Worm (Caenorhabditis elegans) whole organism, L2 larva: ENCODE measurements around the gene ztf-17.

Experiments used
- C34F6.9 ChIP-seq: fragments of 150-350 bp; optimal IDR thresholded peaks from 2 replicates; lab custom pipeline; 2014; ENCODE audit warnings: missing biosample characterization, missing genetic modification characterization
- F13H6.1 ChIP-seq: sonication (generic microtip); optimal IDR thresholded peaks from 2 replicates; lab custom pipeline; 2016; ENCODE audit warnings: missing genetic modification characterization, missing compliant biosample characterization
- R02D3.7 ChIP-seq: fragments of 150-350 bp; optimal IDR thresholded peaks from 2 replicates; lab custom pipeline; 2014; ENCODE audit warnings: missing biosample characterization, missing genetic modification characterization
- Y55F3AM.14 ChIP-seq: fragments of 200-800 bp; sonication (Bioruptor generic); optimal IDR thresholded peaks from 2 replicates; lab custom pipeline; 2018; ENCODE audit warnings: mild to moderate bottlenecking, missing genetic modification characterization, missing compliant biosample characterization
- ZK546.5 ChIP-seq: sonication (generic microtip); optimal IDR thresholded peaks from 2 replicates; lab custom pipeline; 2017; ENCODE audit warnings: missing biosample characterization, missing genetic modification characterization
- alr-1 ChIP-seq: fragments of 150-350 bp; optimal IDR thresholded peaks from 2 replicates; lab custom pipeline; 2014; ENCODE audit warnings: missing biosample characterization, missing genetic modification characterization
- aly-2 ChIP-seq: fragments of 150-350 bp; optimal IDR thresholded peaks from 2 replicates; lab custom pipeline; 2014; ENCODE audit warnings: missing biosample characterization, missing genetic modification characterization
- ama-1 ChIP-seq: fragments of 150-350 bp; optimal IDR thresholded peaks from 2 replicates; lab custom pipeline; 2018; ENCODE audit warnings: inconsistent platforms
- blmp-1 ChIP-seq: sonication (generic microtip); optimal IDR thresholded peaks from 2 replicates; lab custom pipeline; 2017; ENCODE audit warnings: missing genetic modification characterization, mild to moderate bottlenecking, missing compliant biosample characterization, antibody characterized with exemption, moderate library complexity; ENCODE audit not compliant: insufficient read depth
- crh-2 ChIP-seq: sonication (generic microtip); optimal IDR thresholded peaks from 2 replicates; lab custom pipeline; 2017; ENCODE audit warnings: missing biosample characterization, missing genetic modification characterization
- dmd-4 ChIP-seq: sonication (generic microtip); optimal IDR thresholded peaks from 2 replicates; lab custom pipeline; 2017; ENCODE audit warnings: missing biosample characterization, missing genetic modification characterization
- egl-27 ChIP-seq: sonication (generic microtip); optimal IDR thresholded peaks from 3 replicates; lab custom pipeline; 2017; ENCODE audit warnings: missing biosample characterization, missing genetic modification reagents, missing genetic modification characterization
- elt-1 ChIP-seq: fragments of 150-350 bp; optimal IDR thresholded peaks from 2 replicates; lab custom pipeline; 2014; ENCODE audit warnings: missing biosample characterization, missing genetic modification characterization
- elt-3 ChIP-seq: sonication (generic microtip); optimal IDR thresholded peaks from 2 replicates; lab custom pipeline; 2017; ENCODE audit warnings: missing biosample characterization, missing genetic modification characterization
- fos-1 ChIP-seq: fragments of 150-350 bp; optimal IDR thresholded peaks from 2 replicates; lab custom pipeline; 2014; ENCODE audit warnings: missing biosample characterization, missing genetic modification characterization
- gmeb-1 ChIP-seq: fragments of 150-350 bp; optimal IDR thresholded peaks from 2 replicates; lab custom pipeline; 2014; ENCODE audit warnings: missing biosample characterization, missing genetic modification characterization
- lin-11 ChIP-seq: fragments of 150-350 bp; sonication (generic microtip); optimal IDR thresholded peaks from 2 replicates; lab custom pipeline; 2014; ENCODE audit warnings: missing biosample characterization, missing genetic modification characterization, inconsistent platforms, mixed read lengths
- lin-13 ChIP-seq: fragments of 150-350 bp; optimal IDR thresholded peaks from 2 replicates; lab custom pipeline; 2014; ENCODE audit warnings: missing biosample characterization, missing genetic modification reagents, missing genetic modification characterization
- lin-39 ChIP-seq: fragments of 150-350 bp; optimal IDR thresholded peaks from 2 replicates; lab custom pipeline; 2014; ENCODE audit warnings: missing biosample characterization, missing genetic modification reagents, missing genetic modification characterization
- lsy-2 ChIP-seq, 2 experiments: fragments of 150-350 bp in 1 of 2; sonication (generic microtip) in 1 of 2; optimal IDR thresholded peaks; 2 replicates each; lab custom pipeline; 2014 to 2017; ENCODE audit warnings: missing biosample characterization in 2 of 2, missing genetic modification characterization in 2 of 2
- mab-5 ChIP-seq: fragments of 150-350 bp; optimal IDR thresholded peaks from 2 replicates; lab custom pipeline; 2014; ENCODE audit warnings: missing biosample characterization, missing genetic modification characterization
- mbf-1 ChIP-seq: sonication (generic microtip); optimal IDR thresholded peaks from 2 replicates; lab custom pipeline; 2017; ENCODE audit warnings: missing biosample characterization, missing genetic modification characterization
- nhr-10 ChIP-seq: sonication (generic microtip); optimal IDR thresholded peaks from 2 replicates; lab custom pipeline; 2017; ENCODE audit warnings: missing biosample characterization, missing genetic modification characterization
- nhr-11 ChIP-seq: fragments of 150-350 bp; optimal IDR thresholded peaks from 2 replicates; lab custom pipeline; 2014; ENCODE audit warnings: missing biosample characterization, missing genetic modification characterization
- nhr-12 ChIP-seq: fragments of 150-350 bp; optimal IDR thresholded peaks from 2 replicates; lab custom pipeline; 2014; ENCODE audit warnings: missing biosample characterization, missing genetic modification characterization
- nhr-129 ChIP-seq: fragments of 150-350 bp; optimal IDR thresholded peaks from 2 replicates; lab custom pipeline; 2014; ENCODE audit warnings: missing biosample characterization, missing genetic modification characterization
- nhr-21 ChIP-seq: fragments of 150-350 bp; optimal IDR thresholded peaks from 2 replicates; lab custom pipeline; 2014; ENCODE audit warnings: missing biosample characterization, missing genetic modification characterization
- nhr-23 ChIP-seq: fragments of 150-350 bp; optimal IDR thresholded peaks from 2 replicates; lab custom pipeline; 2014; ENCODE audit warnings: missing biosample characterization, missing genetic modification reagents, missing genetic modification characterization
- nhr-237 ChIP-seq: fragments of 150-350 bp; optimal IDR thresholded peaks from 2 replicates; lab custom pipeline; 2014; ENCODE audit warnings: missing biosample characterization, missing genetic modification characterization
- nhr-25 ChIP-seq: fragments of 150-350 bp; sonication (generic microtip); optimal IDR thresholded peaks from 3 replicates; lab custom pipeline; 2014; ENCODE audit warnings: missing biosample characterization, missing genetic modification characterization
- nhr-77 ChIP-seq: fragments of 150-350 bp; optimal IDR thresholded peaks from 2 replicates; lab custom pipeline; 2014; ENCODE audit warnings: missing biosample characterization, missing genetic modification characterization
- peb-1 ChIP-seq: fragments of 150-350 bp; optimal IDR thresholded peaks from 2 replicates; lab custom pipeline; 2014; ENCODE audit warnings: missing biosample characterization, missing genetic modification characterization
- sem-4 ChIP-seq: fragments of 150-350 bp; optimal IDR thresholded peaks from 2 replicates; lab custom pipeline; 2014; ENCODE audit warnings: missing biosample characterization, missing genetic modification reagents, missing genetic modification characterization
- skn-1 ChIP-seq: sonication (generic microtip); optimal IDR thresholded peaks from 2 replicates; lab custom pipeline; 2017; ENCODE audit warnings: missing biosample characterization, missing genetic modification characterization
- sma-3 ChIP-seq: sonication (generic microtip); optimal IDR thresholded peaks from 2 replicates; lab custom pipeline; 2016; ENCODE audit warnings: missing genetic modification reagents, missing genetic modification characterization, missing compliant biosample characterization
- sma-9 ChIP-seq, 2 experiments: fragments of 150-350 bp in 1 of 2; sonication (generic microtip) in 1 of 2; optimal IDR thresholded peaks; 2 replicates each; lab custom pipeline; 2014 to 2016; ENCODE audit warnings: missing genetic modification characterization in 2 of 2, mild to moderate bottlenecking in 1 of 2, missing biosample characterization in 1 of 2, missing compliant biosample characterization in 1 of 2, missing genetic modification reagents in 1 of 2, moderate library complexity in 1 of 2
- snpc-4 ChIP-seq: fragments of 150-350 bp; optimal IDR thresholded peaks from 2 replicates; lab custom pipeline; 2014; ENCODE audit warnings: missing biosample characterization, missing genetic modification characterization
- unc-39 ChIP-seq: fragments of 150-350 bp; optimal IDR thresholded peaks from 2 replicates; lab custom pipeline; 2014; ENCODE audit warnings: missing biosample characterization, missing genetic modification characterization
- unc-55 ChIP-seq: fragments of 150-350 bp; sonication (generic microtip); optimal IDR thresholded peaks from 3 replicates; lab custom pipeline; 2014; ENCODE audit warnings: missing biosample characterization, missing genetic modification reagents, missing genetic modification characterization
- unc-62 ChIP-seq: fragments of 150-350 bp; optimal IDR thresholded peaks from 2 replicates; lab custom pipeline; 2014; ENCODE audit warnings: missing biosample characterization, missing genetic modification reagents, missing genetic modification characterization
- zag-1 ChIP-seq: fragments of 150-350 bp; optimal IDR thresholded peaks from 2 replicates; lab custom pipeline; 2014; ENCODE audit warnings: missing biosample characterization, missing genetic modification characterization
- ztf-1 ChIP-seq: fragments of 200-800 bp; sonication (Bioruptor generic); conservative IDR thresholded peaks from 2 replicates; pipeline ENCODE4 v1.3.6; 2022; ENCODE audit warnings: missing genetic modification characterization, missing compliant biosample characterization
- ztf-11 ChIP-seq: sonication (generic microtip); optimal IDR thresholded peaks from 2 replicates; lab custom pipeline; 2017; ENCODE audit warnings: missing biosample characterization, missing genetic modification characterization
- ztf-4 ChIP-seq: fragments of 150-350 bp; optimal IDR thresholded peaks from 2 replicates; lab custom pipeline; 2014; ENCODE audit warnings: missing biosample characterization, missing genetic modification characterization

The ztf-17 gene

ce11 chrII:7891869-7892615 is 22.1 kb upstream of the ztf-17 start:
- TF ChIP-seq elt-3 (tag; lab: Kevin White, UChicago) (no peak), nhr-129 (tag; lab: Kevin White, UChicago) (peak; percentile 59), crh-2 (tag; lab: Kevin White, UChicago) (peak; percentile 67), nhr-10 (tag; lab: Kevin White, UChicago) (no peak), C34F6.9 (peak; percentile 64), fos-1 (tag; lab: Kevin White, UChicago) (peak; percentile 80), lin-13 (peak; percentile 32), sem-4 (tag; lab: Kevin White, UChicago) (peak; percentile 70), unc-55 (GFP tag; lab: Kevin White, UChicago) (peak; percentile 85), nhr-25 (tag; lab: Kevin White, UChicago) (peak; percentile 2), ztf-4 (tag; lab: Kevin White, UChicago) (peak; percentile 69), F13H6.1 (peak; percentile 60), nhr-23 (tag; lab: Kevin White, UChicago) (no peak), snpc-4 (tag; lab: Kevin White, UChicago) (peak; percentile 22), lin-11 (tag; lab: Kevin White, UChicago) (peak; percentile 40), Y55F3AM.14 (GFP tag; lab: Kevin White, UChicago) (peak; percentile 40), mab-5 (tag; lab: Kevin White, UChicago) (peak; percentile 64), sma-9 (GFP tag; optimal IDR thresholded peaks at IDR 0.05; lab: Kevin White, UChicago) (peak; percentile 29), sma-9 (tag; optimal IDR thresholded peaks at IDR 0.05; lab: Kevin White, UChicago) (no peak), lin-39 (peak; percentile 22), blmp-1 (tag; lab: Kevin White, UChicago) (no peak), egl-27 (tag; lab: Kevin White, UChicago) (no peak), unc-62 (no peak), lsy-2 (tag; optimal IDR thresholded peaks at IDR 0.05; lab: Kevin White, UChicago) (peak in 1 of 2 experiments; percentile 54), mbf-1 (no peak), nhr-11 (tag; lab: Kevin White, UChicago) (no peak), zag-1 (tag; lab: Kevin White, UChicago) (peak; percentile 50), ama-1 (lab: Kevin White, UChicago) (peak; percentile 60), ztf-11 (tag; lab: Kevin White, UChicago) (no peak)
- TF ChIP-seq, all 48 proteins: peak for 19

ce11 chrII:7889321-7889720 is 19.4 kb upstream of the ztf-17 start:
- peak; percentile 1 for TF ChIP-seq gmeb-1 (tag; lab: Kevin White, UChicago)
- TF ChIP-seq nhr-12: no peak
- peak; percentile 64 for TF ChIP-seq sma-9 (GFP tag; optimal IDR thresholded peaks at IDR 0.05; lab: Kevin White, UChicago)
- no peak for TF ChIP-seq sma-9 (tag; optimal IDR thresholded peaks at IDR 0.05; lab: Kevin White, UChicago)
- TF ChIP-seq ztf-1 (GFP tag; lab: Robert Waterston, UW): no peak
- TF ChIP-seq fos-1 (tag; lab: Kevin White, UChicago): peak; percentile 27
- TF ChIP-seq, all 48 proteins: peak for 3

- TF ChIP-seq sem-4 (tag; lab: Kevin White, UChicago) (no peak), R02D3.7 (no peak), fos-1 (tag; lab: Kevin White, UChicago) (no peak), nhr-12 (no peak), nhr-77 (tag; lab: Kevin White, UChicago) (no peak), sma-3 (GFP tag; lab: Kevin White, UChicago) (no peak), gmeb-1 (tag; lab: Kevin White, UChicago) (no peak), crh-2 (tag; lab: Kevin White, UChicago) (peak; percentile 16), unc-62 (no peak), sma-9 (GFP tag; optimal IDR thresholded peaks at IDR 0.05; lab: Kevin White, UChicago) (peak; percentile 19), sma-9 (tag; optimal IDR thresholded peaks at IDR 0.05; lab: Kevin White, UChicago) (no peak), nhr-25 (tag; lab: Kevin White, UChicago) (no peak), aly-2 (tag; lab: Kevin White, UChicago) (no peak), nhr-237 (tag; lab: Kevin White, UChicago) (no peak), peb-1 (tag; lab: Kevin White, UChicago) (no peak), ztf-4 (tag; lab: Kevin White, UChicago) (no peak), skn-1 (tag; lab: Kevin White, UChicago) (peak; percentile 16), nhr-11 (tag; lab: Kevin White, UChicago) (no peak), unc-55 (GFP tag; lab: Kevin White, UChicago) (no peak), lsy-2 (tag; optimal IDR thresholded peaks at IDR 0.05; lab: Kevin White, UChicago) (peak in 1 of 2 experiments; percentile 42), blmp-1 (tag; lab: Kevin White, UChicago) (no peak), F13H6.1 (peak; percentile 40), lin-11 (tag; lab: Kevin White, UChicago) (no peak), C34F6.9 (peak; percentile 18), nhr-21 (tag; lab: Kevin White, UChicago) (no peak), mbf-1 (no peak), egl-27 (tag; lab: Kevin White, UChicago) (no peak), ZK546.5 (no peak), ztf-11 (tag; lab: Kevin White, UChicago) (no peak), elt-1 (no peak), nhr-129 (tag; lab: Kevin White, UChicago) (peak; percentile 57), ama-1 (lab: Kevin White, UChicago) (no peak), alr-1 (tag; lab: Kevin White, UChicago) (no peak), unc-39 (tag; lab: Kevin White, UChicago) (no peak), Y55F3AM.14 (GFP tag; lab: Kevin White, UChicago) (no peak), dmd-4 (tag; lab: Kevin White, UChicago) (no peak), ztf-1 (GFP tag; lab: Robert Waterston, UW) (no peak), nhr-10 (tag; lab: Kevin White, UChicago) (no peak)
These were observed 18.8 kb upstream of the ztf-17 start for ce11 chrII:7888759-7889158.
